Worm (Caenorhabditis elegans) whole organism, late embryonic: ENCODE measurements around the gene dhps-1.

ENCODE experiments used
- F13H6.1 ChIP-seq: sonication (generic microtip); optimal IDR thresholded peaks from 2 replicates; lab custom pipeline; 2016; ENCODE audit warnings: missing genetic modification characterization, missing compliant biosample characterization
- K02D7.2 ChIP-seq: sonication (generic microtip); optimal IDR thresholded peaks from 2 replicates; lab custom pipeline; 2017; ENCODE audit warnings: mild to moderate bottlenecking, missing genetic modification characterization, missing compliant biosample characterization
- T23F11.4 ChIP-seq: fragments of 200-800 bp; sonication (Bioruptor generic); optimal IDR thresholded peaks from 2 replicates; lab custom pipeline; 2018; ENCODE audit warnings: mild to moderate bottlenecking, missing genetic modification characterization, missing compliant biosample characterization
- Y22D7AL.16 ChIP-seq: sonication (generic microtip); optimal IDR thresholded peaks from 2 replicates; lab custom pipeline; 2016; ENCODE audit warnings: missing genetic modification characterization, missing compliant biosample characterization
- ahr-1 ChIP-seq: sonication (generic microtip); optimal IDR thresholded peaks from 2 replicates; lab custom pipeline; 2016; ENCODE audit warnings: missing genetic modification characterization, missing compliant biosample characterization
- ama-1 ChIP-seq: fragments of 150-350 bp; optimal IDR thresholded peaks from 2 replicates; lab custom pipeline; 2014
- ceh-14 ChIP-seq: sonication (generic microtip); optimal IDR thresholded peaks from 2 replicates; lab custom pipeline; 2016; ENCODE audit warnings: missing genotype, missing genetic modification characterization, missing compliant biosample characterization
- ceh-2 ChIP-seq: sonication (generic microtip); optimal IDR thresholded peaks from 2 replicates; lab custom pipeline; 2016; ENCODE audit warnings: missing genotype, missing genetic modification characterization, missing compliant biosample characterization
- ceh-24 ChIP-seq: sonication (generic microtip); optimal IDR thresholded peaks from 2 replicates; lab custom pipeline; 2016; ENCODE audit warnings: mild to moderate bottlenecking, missing genetic modification characterization, missing compliant biosample characterization
- ceh-31 ChIP-seq: sonication (generic microtip); optimal IDR thresholded peaks from 2 replicates; lab custom pipeline; 2016; ENCODE audit warnings: missing genetic modification characterization, missing compliant biosample characterization
- ceh-48 ChIP-seq: sonication (generic microtip); optimal IDR thresholded peaks from 2 replicates; lab custom pipeline; 2016; ENCODE audit warnings: missing genetic modification characterization, inconsistent platforms, missing compliant biosample characterization
- ceh-9 ChIP-seq: sonication (generic microtip); optimal IDR thresholded peaks from 2 replicates; lab custom pipeline; 2016; ENCODE audit warnings: mild to moderate bottlenecking, missing genetic modification characterization, inconsistent platforms, missing compliant biosample characterization
- dve-1 ChIP-seq: sonication (generic microtip); optimal IDR thresholded peaks from 2 replicates; lab custom pipeline; 2017; ENCODE audit warnings: antibody characterized with exemption, mild to moderate bottlenecking, missing genetic modification characterization, missing compliant biosample characterization
- elt-4 ChIP-seq: sonication (generic microtip); optimal IDR thresholded peaks from 2 replicates; lab custom pipeline; 2016; ENCODE audit warnings: missing genetic modification characterization, missing compliant biosample characterization
- ets-4 ChIP-seq: sonication (generic microtip); optimal IDR thresholded peaks from 2 replicates; lab custom pipeline; 2016; ENCODE audit warnings: missing genetic modification characterization, missing compliant biosample characterization
- fkh-10 ChIP-seq: fragments of 150-350 bp; optimal IDR thresholded peaks from 2 replicates; lab custom pipeline; 2014; ENCODE audit warnings: missing biosample characterization, missing genetic modification reagents, missing genetic modification characterization
- hlh-13 ChIP-seq: fragments of 200-800 bp; sonication (Bioruptor generic); optimal IDR thresholded peaks from 2 replicates; lab custom pipeline; 2018; ENCODE audit warnings: mild to moderate bottlenecking, missing genetic modification characterization, missing compliant biosample characterization
- hlh-30 ChIP-seq: sonication (generic microtip); optimal IDR thresholded peaks from 2 replicates; lab custom pipeline; 2017; ENCODE audit warnings: antibody characterized with exemption, missing genetic modification characterization, missing compliant biosample characterization; ENCODE audit not compliant: insufficient read depth
- lim-6 ChIP-seq: sonication (generic microtip); optimal IDR thresholded peaks from 2 replicates; lab custom pipeline; 2016; ENCODE audit warnings: missing genetic modification characterization, missing compliant biosample characterization
- madf-2 ChIP-seq: sonication (generic microtip); optimal IDR thresholded peaks from 2 replicates; lab custom pipeline; 2017; ENCODE audit warnings: missing genetic modification characterization, missing compliant biosample characterization
- mec-3 ChIP-seq: sonication (generic microtip); optimal IDR thresholded peaks from 2 replicates; lab custom pipeline; 2016; ENCODE audit warnings: borderline replicate concordance, missing genetic modification characterization, missing compliant biosample characterization
- nfya-1 ChIP-seq: sonication (generic microtip); optimal IDR thresholded peaks from 2 replicates; lab custom pipeline; 2017; ENCODE audit warnings: missing genetic modification characterization, mild to moderate bottlenecking, missing compliant biosample characterization, antibody characterized with exemption, moderate library complexity
- nhr-11 ChIP-seq: fragments of 150-350 bp; optimal IDR thresholded peaks from 2 replicates; lab custom pipeline; 2014; ENCODE audit warnings: missing biosample characterization, missing genetic modification characterization
- nhr-232 ChIP-seq: sonication (generic microtip); optimal IDR thresholded peaks from 2 replicates; lab custom pipeline; 2016; ENCODE audit warnings: missing genetic modification characterization, missing compliant biosample characterization
- pat-9 ChIP-seq: fragments of 200-800 bp; sonication (Bioruptor generic); optimal IDR thresholded peaks from 2 replicates; lab custom pipeline; 2018; ENCODE audit warnings: mild to moderate bottlenecking, missing genetic modification characterization, moderate library complexity, missing compliant biosample characterization
- pax-1 ChIP-seq: fragments of 150-350 bp; optimal IDR thresholded peaks from 2 replicates; lab custom pipeline; 2014; ENCODE audit warnings: missing biosample characterization, missing genetic modification characterization
- pha-2 ChIP-seq: sonication (generic microtip); optimal IDR thresholded peaks from 2 replicates; lab custom pipeline; 2017; ENCODE audit warnings: mild to moderate bottlenecking, missing genetic modification characterization, missing compliant biosample characterization
- ref-2 ChIP-seq: sonication (generic microtip); optimal IDR thresholded peaks from 2 replicates; lab custom pipeline; 2016; ENCODE audit warnings: missing genetic modification characterization, missing compliant biosample characterization
- sox-2 ChIP-seq: fragments of 200-800 bp; sonication (Bioruptor generic); IDR thresholded peaks from 2 replicates; pipeline ENCODE4 v1.3.6; 2022; ENCODE audit warnings: missing genetic modification reagents, missing genetic modification characterization, missing compliant biosample characterization
- sox-4 ChIP-seq: sonication (generic microtip); optimal IDR thresholded peaks from 2 replicates; lab custom pipeline; 2017; ENCODE audit warnings: mild to moderate bottlenecking, missing genetic modification characterization, inconsistent platforms, missing compliant biosample characterization
- syd-9 ChIP-seq: sonication (generic microtip); optimal IDR thresholded peaks from 2 replicates; lab custom pipeline; 2016; ENCODE audit warnings: mild to moderate bottlenecking, missing genetic modification characterization, moderate library complexity, missing compliant biosample characterization
- ttx-3 ChIP-seq: sonication (generic microtip); optimal IDR thresholded peaks from 2 replicates; lab custom pipeline; 2016; ENCODE audit warnings: missing genetic modification reagents, missing genetic modification characterization, missing compliant biosample characterization
- unc-3 ChIP-seq, 2 experiments: fragments of 200-800 bp in 1 of 2; sonication (Bioruptor generic) in 1 of 2; sonication (generic microtip) in 1 of 2; conservative IDR thresholded peaks in 1 of 2; optimal IDR thresholded peaks in 1 of 2; 2 replicates each; pipeline versions ENCODE4 v1.3.6 to Lab custom; 2016 to 2022; ENCODE audit warnings: missing compliant biosample characterization in 2 of 2, missing genetic modification characterization in 2 of 2, missing genetic modification reagents in 1 of 2
- ztf-16 ChIP-seq: sonication (generic microtip); optimal IDR thresholded peaks from 2 replicates; lab custom pipeline; 2017; ENCODE audit warnings: missing genetic modification characterization, missing compliant biosample characterization

The dhps-1 gene

DNA sequence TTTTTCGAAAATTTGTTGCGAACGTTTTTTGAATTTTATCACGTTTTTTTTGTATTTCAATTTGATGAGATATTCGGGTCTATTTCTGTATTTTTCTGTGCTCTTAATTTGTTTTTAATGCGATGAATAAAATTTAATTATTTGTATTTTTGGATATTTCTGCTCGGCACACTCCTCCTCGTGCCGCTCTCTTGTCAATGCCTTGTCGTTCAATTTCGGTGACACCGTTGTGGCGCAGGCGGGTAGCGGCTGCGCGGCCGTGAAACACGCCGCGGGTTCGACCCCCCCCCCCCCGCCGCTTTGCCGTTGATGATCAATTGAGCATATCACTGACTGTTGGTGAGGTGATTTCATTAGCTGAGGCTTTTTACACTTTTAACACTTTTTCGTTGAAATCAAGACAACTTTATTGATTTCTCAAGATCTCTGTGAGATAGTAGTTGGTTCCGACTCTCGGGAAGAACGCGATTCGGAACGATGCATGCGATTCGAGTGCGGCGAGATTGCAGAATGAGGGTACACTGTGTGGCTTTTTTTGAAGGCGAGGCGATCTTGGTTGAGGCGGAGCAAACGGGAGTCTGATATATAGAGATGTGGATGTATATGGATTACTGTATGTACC, 32.1 kb upstream of the dhps-1 start (continued):
- TF ChIP-seq dve-1 (tag; lab: Kevin White, UChicago) (peak; percentile 96), ahr-1 (tag; lab: Kevin White, UChicago) (peak; percentile 99), mec-3 (tag; lab: Kevin White, UChicago) (peak; percentile 91), lim-6 (tag; lab: Kevin White, UChicago) (peak; percentile 99), ets-4 (tag; lab: Kevin White, UChicago) (peak; percentile 93), ceh-48 (tag; lab: Kevin White, UChicago) (peak; percentile 100), syd-9 (tag; lab: Kevin White, UChicago) (peak; percentile 99), nhr-11 (tag; lab: Kevin White, UChicago) (no peak), K02D7.2 (tag; lab: Kevin White, UChicago) (peak; percentile 100), elt-4 (tag; lab: Kevin White, UChicago) (peak; percentile 98), sox-2 (GFP tag; lab: Robert Waterston, UW) (peak; percentile 98), sox-4 (tag; lab: Kevin White, UChicago) (peak; percentile 100), ceh-9 (peak; percentile 99), T23F11.4 (GFP tag; lab: Kevin White, UChicago) (peak; percentile 100), Y22D7AL.16 (tag; lab: Kevin White, UChicago) (peak; percentile 100), madf-2 (tag; lab: Kevin White, UChicago) (peak; percentile 98), pax-1 (no peak), ztf-16 (tag; lab: Kevin White, UChicago) (peak; percentile 100)

ce11 chrII:11962083-11962482, 30.7 kb upstream of the dhps-1 start, which contains the start of the genes W03C9.1 and W03C9.2:
W03C9.1 (minus strand) TSS chrII:11962128.
W03C9.2 (plus strand) TSS chrII:11962368.
- TF ChIP-seq hlh-13 (GFP tag; lab: Kevin White, UChicago), result no peak
- TF ChIP-seq fkh-10 (GFP tag; lab: Kevin White, UChicago), result no peak
- TF ChIP-seq ceh-31 (tag; lab: Kevin White, UChicago), result no peak
- TF ChIP-seq ceh-14 (tag; lab: Kevin White, UChicago), result no peak
- no peak for TF ChIP-seq nhr-232
- no peak for TF ChIP-seq ttx-3
- no peak for TF ChIP-seq ceh-48 (tag; lab: Kevin White, UChicago)
- TF ChIP-seq F13H6.1, result no peak
- TF ChIP-seq hlh-30, result no peak
- no peak for TF ChIP-seq ceh-2
- TF ChIP-seq ahr-1 (tag; lab: Kevin White, UChicago), result no peak
- no peak for TF ChIP-seq unc-3 (GFP tag; conservative IDR thresholded peaks at IDR 0.05; lab: Robert Waterston, UW)
- TF ChIP-seq unc-3 (tag; optimal IDR thresholded peaks at IDR 0.05; lab: Kevin White, UChicago), result no peak
- no peak for TF ChIP-seq Y22D7AL.16 (tag; lab: Kevin White, UChicago)
- no peak for TF ChIP-seq pat-9 (tag; lab: Kevin White, UChicago)
- TF ChIP-seq ama-1 (lab: Kevin White, UChicago), result no peak
- no peak for TF ChIP-seq ref-2 (tag; lab: Kevin White, UChicago)
- TF ChIP-seq, all 69 proteins: peak for 0

DNA sequence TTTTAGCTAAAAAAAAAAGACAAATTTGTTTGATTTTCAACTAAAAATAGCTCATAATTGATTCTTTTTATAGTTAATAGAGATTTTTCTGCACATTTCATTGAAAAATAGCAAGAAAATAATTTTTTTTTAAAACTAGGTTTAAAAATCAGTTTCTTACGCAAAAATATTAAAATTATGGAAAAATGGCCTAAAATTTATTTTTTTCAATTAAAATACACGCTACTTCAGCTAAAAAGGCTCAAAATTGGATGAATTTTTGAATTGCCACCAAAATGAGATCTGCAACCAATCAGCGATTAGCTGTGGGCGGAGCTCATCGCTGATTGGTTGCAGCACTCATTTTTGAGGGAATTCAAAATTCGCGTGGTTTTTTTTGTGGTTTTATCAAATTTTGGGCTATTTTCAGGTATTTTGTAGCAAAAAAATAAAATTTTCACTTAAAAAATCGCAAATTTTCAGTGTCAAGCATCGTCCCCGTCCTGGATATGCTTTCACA, 29.6 kb upstream of the dhps-1 start:
- peak; percentile 84 for TF ChIP-seq nfya-1
- no peak for TF ChIP-seq pha-2
- no peak for TF ChIP-seq ama-1 (lab: Kevin White, UChicago)
- TF ChIP-seq nhr-232, result no peak

ce11 chrII:11964847-11965246, 28.0 kb upstream of the dhps-1 start:
- TF ChIP-seq ceh-24 (tag; lab: Kevin White, UChicago) (no peak), syd-9 (tag; lab: Kevin White, UChicago) (no peak), ets-4 (tag; lab: Kevin White, UChicago) (no peak)
